Worm (Caenorhabditis elegans) whole organism, late embryonic: Measurements from ENCODE around the gene gcy-33.

Experiments used
- F13H6.1 ChIP-seq: sonication (generic microtip); optimal IDR thresholded peaks from 2 replicates; lab custom pipeline; 2016; ENCODE audit warnings: missing genetic modification characterization, missing compliant biosample characterization
- K09A11.1 ChIP-seq: sonication (generic microtip); optimal IDR thresholded peaks from 2 replicates; lab custom pipeline; 2017; ENCODE audit warnings: antibody characterized with exemption, mild to moderate bottlenecking, missing genetic modification characterization, missing compliant biosample characterization; ENCODE audit not compliant: insufficient read depth
- Y22D7AL.16 ChIP-seq: sonication (generic microtip); optimal IDR thresholded peaks from 2 replicates; lab custom pipeline; 2016; ENCODE audit warnings: missing genetic modification characterization, missing compliant biosample characterization
- ahr-1 ChIP-seq: sonication (generic microtip); optimal IDR thresholded peaks from 2 replicates; lab custom pipeline; 2016; ENCODE audit warnings: missing genetic modification characterization, missing compliant biosample characterization
- ama-1 ChIP-seq: fragments of 150-350 bp; optimal IDR thresholded peaks from 2 replicates; lab custom pipeline; 2014
- ceh-18 ChIP-seq: sonication (generic microtip); optimal IDR thresholded peaks from 2 replicates; lab custom pipeline; 2016; ENCODE audit warnings: missing genetic modification characterization, missing compliant biosample characterization
- ceh-19 ChIP-seq: fragments of 200-800 bp; sonication (Bioruptor generic); optimal IDR thresholded peaks from 2 replicates; lab custom pipeline; 2018; ENCODE audit warnings: mild to moderate bottlenecking, missing genetic modification characterization, missing compliant biosample characterization
- ceh-24 ChIP-seq: sonication (generic microtip); optimal IDR thresholded peaks from 2 replicates; lab custom pipeline; 2016; ENCODE audit warnings: mild to moderate bottlenecking, missing genetic modification characterization, missing compliant biosample characterization
- ceh-31 ChIP-seq: sonication (generic microtip); optimal IDR thresholded peaks from 2 replicates; lab custom pipeline; 2016; ENCODE audit warnings: missing genetic modification characterization, missing compliant biosample characterization
- ceh-34 ChIP-seq: sonication (generic microtip); optimal IDR thresholded peaks from 2 replicates; lab custom pipeline; 2016; ENCODE audit warnings: mild to moderate bottlenecking, missing genetic modification characterization, missing compliant biosample characterization
- fax-1 ChIP-seq: sonication (generic microtip); optimal IDR thresholded peaks from 2 replicates; lab custom pipeline; 2016; ENCODE audit warnings: missing genotype, missing genetic modification characterization, missing compliant biosample characterization
- fkh-10 ChIP-seq: fragments of 150-350 bp; optimal IDR thresholded peaks from 2 replicates; lab custom pipeline; 2014; ENCODE audit warnings: missing biosample characterization, missing genetic modification reagents, missing genetic modification characterization
- hlh-6 ChIP-seq: sonication (generic microtip); optimal IDR thresholded peaks from 2 replicates; lab custom pipeline; 2016; ENCODE audit warnings: missing genotype, missing genetic modification characterization, missing compliant biosample characterization
- hlh-8 ChIP-seq: sonication (generic microtip); optimal IDR thresholded peaks from 2 replicates; lab custom pipeline; 2016; ENCODE audit warnings: missing genotype, missing genetic modification characterization, missing compliant biosample characterization
- nfya-1 ChIP-seq: sonication (generic microtip); optimal IDR thresholded peaks from 2 replicates; lab custom pipeline; 2017; ENCODE audit warnings: missing genetic modification characterization, mild to moderate bottlenecking, missing compliant biosample characterization, antibody characterized with exemption, moderate library complexity
- nhr-11 ChIP-seq: fragments of 150-350 bp; optimal IDR thresholded peaks from 2 replicates; lab custom pipeline; 2014; ENCODE audit warnings: missing biosample characterization, missing genetic modification characterization
- nhr-232 ChIP-seq: sonication (generic microtip); optimal IDR thresholded peaks from 2 replicates; lab custom pipeline; 2016; ENCODE audit warnings: missing genetic modification characterization, missing compliant biosample characterization
- odd-2 ChIP-seq: sonication (generic microtip); optimal IDR thresholded peaks from 2 replicates; lab custom pipeline; 2017; ENCODE audit warnings: antibody characterized with exemption, mild to moderate bottlenecking, missing genetic modification characterization, missing compliant biosample characterization
- pha-2 ChIP-seq: sonication (generic microtip); optimal IDR thresholded peaks from 2 replicates; lab custom pipeline; 2017; ENCODE audit warnings: mild to moderate bottlenecking, missing genetic modification characterization, missing compliant biosample characterization
- ref-2 ChIP-seq: sonication (generic microtip); optimal IDR thresholded peaks from 2 replicates; lab custom pipeline; 2016; ENCODE audit warnings: missing genetic modification characterization, missing compliant biosample characterization
- ttx-3 ChIP-seq: sonication (generic microtip); optimal IDR thresholded peaks from 2 replicates; lab custom pipeline; 2016; ENCODE audit warnings: missing genetic modification reagents, missing genetic modification characterization, missing compliant biosample characterization
- unc-42 ChIP-seq: sonication (generic microtip); optimal IDR thresholded peaks from 2 replicates; lab custom pipeline; 2016; ENCODE audit warnings: missing genotype, missing genetic modification characterization, missing compliant biosample characterization
- unc-55 ChIP-seq: sonication (generic microtip); optimal IDR thresholded peaks from 2 replicates; lab custom pipeline; 2017; ENCODE audit warnings: missing biosample characterization, missing genetic modification reagents, missing genetic modification characterization

gcy-33 gene

DNA sequence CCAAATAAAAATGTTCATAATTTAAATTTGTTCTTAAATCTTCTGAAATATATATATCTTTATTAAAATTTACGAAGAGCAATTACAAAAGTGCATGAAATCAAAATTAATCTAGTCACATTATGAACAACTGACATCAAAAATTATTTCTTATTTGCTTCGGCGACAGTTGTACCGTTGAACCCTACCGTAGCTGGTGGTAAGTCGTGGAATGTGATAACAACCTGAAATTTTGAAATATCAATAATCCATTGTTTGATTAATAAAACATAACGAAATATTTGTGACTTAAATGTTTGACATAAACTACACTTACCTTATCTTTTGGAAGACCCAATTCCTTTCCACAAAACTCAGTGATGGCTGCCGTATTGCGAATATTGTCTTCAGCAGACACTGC lies 24.9 kb downstream of the gcy-33 start:
- TF ChIP-seq ama-1 (lab: Kevin White, UChicago) (no peak), hlh-6 (no peak)

DNA sequence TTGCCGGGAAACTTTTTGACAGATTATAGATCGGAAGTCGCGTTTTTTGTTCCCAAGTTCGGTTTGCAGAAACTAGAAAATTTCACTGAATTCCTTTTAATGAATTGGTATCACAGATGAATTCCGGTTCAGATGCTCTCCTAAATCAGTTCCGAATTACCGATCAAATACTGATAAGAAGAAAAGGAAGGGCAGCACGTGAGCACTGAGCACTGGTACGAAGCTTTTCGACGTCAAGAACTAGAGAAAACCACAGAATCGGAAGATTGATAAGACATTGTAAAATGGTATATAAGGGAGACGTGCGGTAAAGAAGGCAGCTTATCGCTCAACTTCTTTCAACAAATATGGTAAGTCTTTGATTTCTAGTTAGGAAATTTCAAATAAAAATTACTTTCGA lies 26.4 kb downstream of the gcy-33 start, which contains the start of gene cpr-1:
TSS of gene cpr-1 (plus strand) at position 319 of the 400 bp plus-strand sequence.
- no peak for TF ChIP-seq nhr-232
- no peak for TF ChIP-seq ahr-1 (tag; lab: Kevin White, UChicago)
- no peak for TF ChIP-seq ceh-24 (tag; lab: Kevin White, UChicago)
- TF ChIP-seq, all 69 proteins: peak for 0

DNA sequence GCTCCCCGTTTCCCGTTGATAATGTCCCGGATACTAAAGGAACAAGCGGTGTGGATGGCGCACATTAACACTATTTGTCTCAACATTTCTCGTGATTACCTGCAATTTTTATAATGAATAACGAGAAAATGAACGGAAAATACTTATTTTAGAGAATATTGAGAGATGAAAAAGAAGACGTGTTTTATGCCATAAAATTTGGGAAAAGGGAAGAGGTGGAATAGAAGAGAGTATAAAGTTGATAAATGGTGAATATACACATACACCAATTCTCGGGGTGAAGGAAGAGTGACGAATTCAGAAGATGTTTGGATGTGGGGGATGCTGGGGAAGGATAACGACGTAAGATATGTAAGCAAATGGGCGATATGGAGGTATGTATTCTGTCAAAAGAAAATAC lies 36.9 kb downstream of the gcy-33 start, which contains the start of gene F58H1.7:
TSS of gene F58H1.7 (minus strand) at position 101 of the 400 bp plus-strand sequence.
- no peak for TF ChIP-seq fkh-10 (GFP tag; lab: Kevin White, UChicago)
- no peak for TF ChIP-seq nhr-11 (tag; lab: Kevin White, UChicago)
- TF ChIP-seq Y22D7AL.16, result no peak
- TF ChIP-seq hlh-8 (tag; lab: Kevin White, UChicago), result no peak
- TF ChIP-seq ref-2 (tag; lab: Kevin White, UChicago), result no peak
- no peak for TF ChIP-seq ceh-18 (tag; lab: Kevin White, UChicago)
- no peak for TF ChIP-seq fax-1 (tag; lab: Kevin White, UChicago)
- TF ChIP-seq nhr-232, result no peak
- TF ChIP-seq ceh-34 (tag; lab: Kevin White, UChicago), result no peak
- TF ChIP-seq, all 69 proteins: peak for 0

DNA sequence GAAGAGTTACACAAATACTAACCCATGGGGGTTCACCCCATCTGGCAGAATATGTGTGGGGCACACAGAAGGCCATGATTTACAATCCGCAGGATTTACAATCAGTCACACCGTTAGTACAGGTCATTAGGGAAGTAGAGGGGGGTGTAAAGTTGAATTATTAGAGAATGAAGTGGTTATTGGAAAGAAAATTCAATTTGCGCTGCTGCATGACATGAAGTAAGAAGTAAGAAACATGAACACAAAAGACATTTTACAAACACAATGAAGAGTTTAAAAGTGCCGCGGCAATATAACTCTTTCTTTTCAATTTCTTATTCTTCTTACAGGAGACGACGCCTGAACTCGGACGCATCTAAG lies 40.8 kb downstream of the gcy-33 start:
- TF ChIP-seq unc-42 (tag; lab: Kevin White, UChicago), result peak; percentile 63
- TF ChIP-seq F13H6.1 (tag; lab: Kevin White, UChicago), result no peak

DNA sequence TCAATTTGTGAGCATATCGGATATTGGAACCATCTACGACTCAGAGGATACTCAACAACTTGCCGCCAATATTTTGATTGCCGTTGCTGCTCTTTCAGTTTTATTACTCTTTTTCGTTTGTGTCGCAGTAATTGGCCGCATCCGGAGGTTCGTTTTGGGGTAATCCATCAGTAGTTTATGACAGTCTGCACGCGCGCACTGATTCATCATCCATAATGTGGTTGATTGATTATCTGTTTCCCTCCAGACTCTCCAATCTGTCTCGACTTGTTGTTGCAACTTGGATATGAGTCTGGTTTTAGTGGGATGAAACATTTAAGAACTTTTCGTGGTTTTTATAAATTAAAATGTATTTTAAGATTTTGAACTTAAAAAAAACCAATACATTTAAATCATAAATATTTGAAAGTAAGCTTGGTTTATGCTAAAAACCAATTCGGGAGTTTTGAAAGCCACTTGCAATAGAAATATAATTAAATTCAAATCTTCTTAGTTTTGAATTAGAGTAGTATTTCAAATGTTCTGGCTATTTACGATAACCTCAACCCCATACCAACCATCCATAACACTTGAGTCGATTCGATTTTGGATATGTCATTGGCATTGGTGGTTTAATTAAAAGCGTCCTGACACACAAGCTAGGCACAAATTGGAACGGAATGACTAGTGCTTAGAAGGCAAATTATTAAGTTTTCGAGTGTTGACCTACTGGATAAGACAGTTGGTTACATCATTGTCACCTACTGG lies 41.3 kb downstream of the gcy-33 start:
- no peak for TF ChIP-seq nfya-1 (tag; lab: Kevin White, UChicago)
- peak; percentile 68 for TF ChIP-seq unc-55 (GFP tag; lab: Kevin White, UChicago)
- no peak for TF ChIP-seq ttx-3 (tag; lab: Kevin White, UChicago)
- TF ChIP-seq pha-2 (tag; lab: Kevin White, UChicago), result no peak

DNA sequence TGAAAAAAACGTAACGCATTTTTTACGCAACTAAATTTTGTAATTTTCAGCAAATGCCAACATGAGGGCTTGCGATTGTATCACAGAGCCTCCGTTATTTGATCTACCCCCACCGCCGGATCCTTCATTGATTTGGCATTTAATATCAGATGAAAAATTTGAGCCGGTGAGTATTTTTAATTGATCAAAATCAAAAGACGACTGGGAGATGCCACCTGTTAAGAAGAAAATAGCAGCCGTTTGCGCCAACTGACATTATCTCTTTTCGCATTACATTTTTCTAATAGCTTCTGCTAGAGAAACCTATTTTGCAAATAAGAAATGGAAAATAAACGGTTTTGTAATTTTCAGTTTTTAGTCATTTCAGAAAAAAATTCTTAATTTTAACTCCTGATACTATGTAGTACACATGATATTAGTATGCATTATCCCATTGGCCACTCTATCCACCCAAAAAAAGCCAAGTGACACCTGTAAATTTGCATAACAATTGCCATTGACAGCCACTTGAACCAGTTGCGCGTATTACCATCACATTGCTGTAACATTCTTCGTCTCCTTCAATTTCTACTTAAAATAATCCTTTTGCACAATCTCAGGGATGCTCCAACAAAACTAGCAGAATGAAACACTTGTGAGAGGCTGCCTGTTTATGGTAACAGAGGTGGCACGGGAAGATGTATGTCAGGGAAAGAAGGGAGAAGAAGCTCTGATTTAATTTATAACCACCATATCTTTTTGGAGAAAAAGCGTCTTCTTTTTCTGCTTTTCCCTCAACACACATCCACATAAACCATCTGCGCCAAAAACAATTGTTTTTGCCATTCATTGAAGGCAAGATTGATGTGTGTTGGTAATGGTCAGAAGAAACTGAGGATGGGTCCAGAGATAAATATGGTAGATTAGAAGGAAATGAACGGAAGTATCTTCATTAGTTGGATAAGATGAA lies 43.0 kb downstream of the gcy-33 start, which contains the start of gene F58H1.5:
TSS of gene F58H1.5 (plus strand) at position 51 of the 949 bp plus-strand sequence.
- TF ChIP-seq unc-42 (tag; lab: Kevin White, UChicago) (peak; percentile 87), odd-2 (tag; lab: Kevin White, UChicago) (no peak)
- TF ChIP-seq, all 69 proteins: peak for 1

DNA sequence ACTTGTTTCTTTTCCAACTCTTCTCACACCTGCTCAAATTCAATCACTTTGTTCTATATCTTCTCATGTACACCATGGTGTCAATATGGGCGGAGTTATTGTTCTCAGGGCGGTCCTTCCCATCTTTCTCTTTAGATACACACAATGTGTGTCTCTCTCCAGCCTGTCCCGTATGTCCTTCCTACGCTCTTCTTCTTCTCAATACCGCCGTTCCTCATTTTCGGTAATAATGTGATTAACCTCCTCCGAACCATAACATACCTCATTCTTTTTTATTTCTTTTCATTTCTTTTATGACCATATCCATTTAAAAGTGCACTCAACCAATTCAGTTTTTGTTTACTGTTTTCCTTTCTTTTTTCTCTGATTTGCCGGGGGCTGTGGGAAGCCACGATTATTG lies 46.0 kb downstream of the gcy-33 start:
- TF ChIP-seq ama-1 (lab: Kevin White, UChicago) (peak; percentile 17), ceh-31 (tag; lab: Kevin White, UChicago) (peak; percentile 2), unc-42 (tag; lab: Kevin White, UChicago) (peak; percentile 69), ttx-3 (tag; lab: Kevin White, UChicago) (no peak)
- TF ChIP-seq, all 69 proteins: peak for 3

DNA sequence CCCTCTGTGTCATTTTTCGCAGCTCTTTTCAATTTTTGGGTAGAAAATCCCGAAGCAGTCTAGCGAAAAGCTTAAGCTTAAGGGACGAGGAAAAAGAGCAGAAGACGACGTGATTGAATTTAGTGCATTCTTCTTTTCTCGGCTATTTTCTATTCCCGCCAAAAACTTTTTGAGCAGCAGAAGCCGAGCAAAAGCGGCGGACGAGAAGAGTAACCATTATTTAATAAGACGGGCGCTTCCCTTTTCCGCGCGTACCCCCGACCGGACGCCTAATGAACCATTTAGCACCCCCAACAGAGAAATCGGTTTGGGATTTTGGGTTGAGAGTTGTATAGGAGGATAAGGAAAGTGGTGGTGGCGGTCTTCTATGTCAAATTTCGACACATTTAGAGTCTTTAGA lies 48.0 kb downstream of the gcy-33 start:
- TF ChIP-seq fkh-10 (GFP tag; lab: Kevin White, UChicago), result peak; percentile 53
- no peak for TF ChIP-seq ceh-19 (GFP tag; lab: Kevin White, UChicago)
- no peak for TF ChIP-seq K09A11.1 (tag; lab: Kevin White, UChicago)
- TF ChIP-seq unc-42 (tag; lab: Kevin White, UChicago), result peak; percentile 98
